Worm (Caenorhabditis elegans) whole organism, L3 larva: Measurements from ENCODE around the gene srx-97.

Experiments
- R02D3.7 ChIP-seq: fragments of 150-350 bp; optimal IDR thresholded peaks from 2 replicates; lab custom pipeline; 2014; ENCODE audit warnings: missing biosample characterization, missing genetic modification characterization
- ZK546.5 ChIP-seq: sonication (generic microtip); optimal IDR thresholded peaks from 2 replicates; lab custom pipeline; 2017; ENCODE audit warnings: missing biosample characterization, missing genetic modification characterization
- aly-2 ChIP-seq: fragments of 150-350 bp; optimal IDR thresholded peaks from 2 replicates; lab custom pipeline; 2014; ENCODE audit warnings: missing biosample characterization, missing genetic modification characterization
- ama-1 ChIP-seq: fragments of 150-350 bp; optimal IDR thresholded peaks from 2 replicates; lab custom pipeline; 2018
- ceh-16 ChIP-seq: sonication (generic microtip); optimal IDR thresholded peaks from 2 replicates; lab custom pipeline; 2017; ENCODE audit warnings: missing biosample characterization, missing genetic modification characterization
- ceh-28 ChIP-seq: fragments of 150-350 bp; optimal IDR thresholded peaks from 2 replicates; lab custom pipeline; 2014; ENCODE audit warnings: missing biosample characterization, missing genetic modification reagents, missing genetic modification characterization
- ceh-82 ChIP-seq: fragments of 150-350 bp; optimal IDR thresholded peaks from 2 replicates; lab custom pipeline; 2014; ENCODE audit warnings: missing biosample characterization, missing genetic modification characterization
- ceh-9 ChIP-seq: sonication (generic microtip); optimal IDR thresholded peaks from 2 replicates; lab custom pipeline; 2018; ENCODE audit warnings: missing biosample characterization, missing genetic modification characterization
- daf-12 ChIP-seq: fragments of 150-350 bp; optimal IDR thresholded peaks from 2 replicates; lab custom pipeline; 2014; ENCODE audit warnings: missing biosample characterization, missing genetic modification reagents, missing genetic modification characterization
- egl-27 ChIP-seq: sonication (generic microtip); optimal IDR thresholded peaks from 4 replicates; lab custom pipeline; 2017; ENCODE audit warnings: missing biosample characterization, missing genetic modification reagents, missing genetic modification characterization
- egl-5 ChIP-seq: fragments of 150-350 bp; optimal IDR thresholded peaks from 2 replicates; lab custom pipeline; 2017; ENCODE audit warnings: missing biosample characterization, missing genetic modification reagents, missing genetic modification characterization, inconsistent platforms
- elt-1 ChIP-seq: fragments of 150-350 bp; optimal IDR thresholded peaks from 2 replicates; lab custom pipeline; 2014; ENCODE audit warnings: missing biosample characterization, missing genetic modification characterization
- elt-2 ChIP-seq: sonication (generic microtip); optimal IDR thresholded peaks from 2 replicates; lab custom pipeline; 2016; ENCODE audit warnings: missing genetic modification reagents, mild to moderate bottlenecking, missing genetic modification characterization, missing compliant biosample characterization
- elt-3 ChIP-seq, 3 experiments: fragments of 150-350 bp in 1 of 3; sonication (generic microtip) in 2 of 3; optimal IDR thresholded peaks; 2 replicates in 2 of 3; 4 replicates in 1 of 3; lab custom pipeline; 2014 to 2017; ENCODE audit warnings: missing biosample characterization in 3 of 3, missing genetic modification characterization in 3 of 3
- eor-1 ChIP-seq, 2 experiments: fragments of 150-350 bp; optimal IDR thresholded peaks; 2 replicates each; lab custom pipeline; 2014 to 2018; ENCODE audit warnings: missing biosample characterization in 2 of 2, missing genetic modification characterization in 2 of 2
- fkh-10 ChIP-seq: sonication (generic microtip); optimal IDR thresholded peaks from 2 replicates; lab custom pipeline; 2017; ENCODE audit warnings: missing biosample characterization, missing genetic modification reagents, missing genetic modification characterization
- fkh-2 ChIP-seq: fragments of 150-350 bp; optimal IDR thresholded peaks from 2 replicates; lab custom pipeline; 2014; ENCODE audit warnings: missing biosample characterization, missing genetic modification reagents, missing genetic modification characterization
- fos-1 ChIP-seq: fragments of 150-350 bp; optimal IDR thresholded peaks from 2 replicates; lab custom pipeline; 2014; ENCODE audit warnings: missing biosample characterization, missing genetic modification characterization
- hmg-11 ChIP-seq: sonication (generic microtip); optimal IDR thresholded peaks from 2 replicates; lab custom pipeline; 2016; ENCODE audit warnings: missing genetic modification characterization, missing compliant biosample characterization
- jun-1 ChIP-seq: fragments of 150-350 bp; optimal IDR thresholded peaks from 2 replicates; lab custom pipeline; 2014; ENCODE audit warnings: missing biosample characterization, missing genetic modification reagents, missing genetic modification characterization
- lin-15B ChIP-seq: fragments of 150-350 bp; optimal IDR thresholded peaks from 2 replicates; lab custom pipeline; 2014; ENCODE audit warnings: missing biosample characterization, missing genetic modification characterization
- lin-39 ChIP-seq: fragments of 150-350 bp; optimal IDR thresholded peaks from 2 replicates; lab custom pipeline; 2018; ENCODE audit warnings: missing biosample characterization, missing genetic modification reagents, missing genetic modification characterization
- lsy-12 ChIP-seq: sonication (generic microtip); optimal IDR thresholded peaks from 2 replicates; lab custom pipeline; 2016; ENCODE audit warnings: mild to moderate bottlenecking, missing genetic modification characterization, missing compliant biosample characterization
- mdl-1 ChIP-seq: fragments of 150-350 bp; optimal IDR thresholded peaks from 2 replicates; lab custom pipeline; 2014; ENCODE audit warnings: missing biosample characterization, missing genetic modification characterization
- mml-1 ChIP-seq: fragments of 150-350 bp; sonication (generic microtip); optimal IDR thresholded peaks from 3 replicates; lab custom pipeline; 2014; ENCODE audit warnings: missing biosample characterization, missing genetic modification characterization
- nfya-1 ChIP-seq: sonication (generic microtip); optimal IDR thresholded peaks from 2 replicates; lab custom pipeline; 2017; ENCODE audit warnings: missing genetic modification characterization, mild to moderate bottlenecking, missing compliant biosample characterization, antibody characterized with exemption, moderate library complexity; ENCODE audit not compliant: insufficient read depth
- nhr-11 ChIP-seq: fragments of 150-350 bp; optimal IDR thresholded peaks from 2 replicates; lab custom pipeline; 2014; ENCODE audit warnings: missing biosample characterization, missing genetic modification characterization
- nhr-12 ChIP-seq: fragments of 150-350 bp; optimal IDR thresholded peaks from 2 replicates; lab custom pipeline; 2014; ENCODE audit warnings: missing biosample characterization, missing genetic modification characterization
- nhr-23 ChIP-seq: fragments of 150-350 bp; optimal IDR thresholded peaks from 2 replicates; lab custom pipeline; 2014; ENCODE audit warnings: missing biosample characterization, missing genetic modification reagents, missing genetic modification characterization
- nhr-237 ChIP-seq: fragments of 150-350 bp; optimal IDR thresholded peaks from 2 replicates; lab custom pipeline; 2014; ENCODE audit warnings: missing biosample characterization, missing genetic modification characterization
- nhr-25 ChIP-seq: sonication (generic microtip); optimal IDR thresholded peaks from 2 replicates; lab custom pipeline; 2017; ENCODE audit warnings: missing biosample characterization, missing genetic modification characterization
- nhr-28 ChIP-seq: fragments of 150-350 bp; optimal IDR thresholded peaks from 2 replicates; lab custom pipeline; 2014; ENCODE audit warnings: missing biosample characterization, missing genetic modification characterization
- nhr-43 ChIP-seq: sonication (generic microtip); optimal IDR thresholded peaks from 2 replicates; lab custom pipeline; 2016; ENCODE audit warnings: mild to moderate bottlenecking, missing genetic modification characterization, missing compliant biosample characterization; ENCODE audit not compliant: poor library complexity, severe bottlenecking
- nhr-67 ChIP-seq: fragments of 150-350 bp; optimal IDR thresholded peaks from 2 replicates; lab custom pipeline; 2014; ENCODE audit warnings: missing biosample characterization, missing genetic modification characterization
- nhr-76 ChIP-seq: fragments of 150-350 bp; sonication (generic microtip); optimal IDR thresholded peaks from 5 replicates; lab custom pipeline; 2014; ENCODE audit warnings: missing biosample characterization, missing genetic modification characterization
- nhr-77 ChIP-seq: fragments of 150-350 bp; optimal IDR thresholded peaks from 2 replicates; lab custom pipeline; 2014; ENCODE audit warnings: missing biosample characterization, missing genetic modification characterization
- pha-4 ChIP-seq: fragments of 150-350 bp; optimal IDR thresholded peaks from 2 replicates; lab custom pipeline; 2014; ENCODE audit warnings: missing biosample characterization, missing genetic modification reagents, missing genetic modification characterization
- pqm-1 ChIP-seq: fragments of 150-350 bp; optimal IDR thresholded peaks from 2 replicates; lab custom pipeline; 2017; ENCODE audit warnings: missing biosample characterization, missing genetic modification characterization, inconsistent platforms
- sea-2 ChIP-seq: fragments of 150-350 bp; sonication (generic microtip); optimal IDR thresholded peaks from 4 replicates; lab custom pipeline; 2014; ENCODE audit warnings: missing biosample characterization, missing genetic modification reagents, missing genetic modification characterization
- skn-1 ChIP-seq: fragments of 150-350 bp; optimal IDR thresholded peaks from 2 replicates; lab custom pipeline; 2014; ENCODE audit warnings: missing biosample characterization, missing genetic modification characterization
- snpc-4 ChIP-seq: fragments of 150-350 bp; optimal IDR thresholded peaks from 2 replicates; lab custom pipeline; 2014; ENCODE audit warnings: missing biosample characterization, missing genetic modification characterization
- tbx-2 ChIP-seq: sonication (generic microtip); optimal IDR thresholded peaks from 2 replicates; lab custom pipeline; 2016; ENCODE audit warnings: mild to moderate bottlenecking, missing genetic modification characterization, missing compliant biosample characterization
- unc-39 ChIP-seq: sonication (generic microtip); optimal IDR thresholded peaks from 4 replicates; lab custom pipeline; 2017; ENCODE audit warnings: missing biosample characterization, missing genetic modification characterization
- unc-62 ChIP-seq: fragments of 150-350 bp; sonication (generic microtip); optimal IDR thresholded peaks from 4 replicates; lab custom pipeline; 2014; ENCODE audit warnings: missing biosample characterization, missing genetic modification reagents, missing genetic modification characterization
- zag-1 ChIP-seq: fragments of 150-350 bp; optimal IDR thresholded peaks from 2 replicates; lab custom pipeline; 2014; ENCODE audit warnings: missing biosample characterization, missing genetic modification characterization
- ztf-11 ChIP-seq: fragments of 150-350 bp; optimal IDR thresholded peaks from 2 replicates; lab custom pipeline; 2014; ENCODE audit warnings: missing biosample characterization, missing genetic modification characterization
- ztf-4 ChIP-seq: fragments of 150-350 bp; optimal IDR thresholded peaks from 2 replicates; lab custom pipeline; 2014; ENCODE audit warnings: missing biosample characterization, missing genetic modification characterization

The srx-97 gene

DNA sequence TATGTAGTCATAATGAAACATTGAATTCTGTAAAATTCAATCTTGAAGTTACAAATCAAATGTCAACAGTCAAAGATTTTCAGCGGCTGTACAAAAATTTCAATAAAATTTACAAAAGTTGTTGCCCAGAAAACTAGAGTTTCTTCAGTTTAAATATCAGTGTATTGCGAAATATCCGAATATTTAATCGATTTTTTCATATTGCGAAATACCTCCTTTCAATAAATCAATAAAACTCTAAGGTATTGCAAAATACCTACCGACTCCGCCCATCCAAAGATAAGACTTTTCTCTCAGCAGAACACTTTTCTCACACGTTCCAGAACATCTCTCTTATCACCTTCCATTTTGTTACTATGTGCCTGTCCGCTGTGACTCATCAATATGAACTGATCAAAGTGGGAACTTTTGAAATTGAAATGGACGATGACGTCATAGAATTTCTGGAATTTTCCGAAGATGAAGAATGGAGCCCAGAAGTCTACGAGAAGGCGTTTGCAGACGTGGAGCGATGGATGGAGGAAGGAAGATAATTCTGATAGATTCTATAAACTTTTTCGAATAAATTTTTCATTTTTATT, 15.4 kb upstream of the srx-97 start:
- TF ChIP-seq elt-2 (tag; lab: Kevin White, UChicago) (peak; percentile 87), nhr-43 (tag; lab: Kevin White, UChicago) (no peak), ceh-28 (tag; lab: Kevin White, UChicago) (peak; percentile 83), pqm-1 (tag; lab: Kevin White, UChicago) (peak; percentile 46), ama-1 (lab: Kevin White, UChicago) (no peak)

DNA sequence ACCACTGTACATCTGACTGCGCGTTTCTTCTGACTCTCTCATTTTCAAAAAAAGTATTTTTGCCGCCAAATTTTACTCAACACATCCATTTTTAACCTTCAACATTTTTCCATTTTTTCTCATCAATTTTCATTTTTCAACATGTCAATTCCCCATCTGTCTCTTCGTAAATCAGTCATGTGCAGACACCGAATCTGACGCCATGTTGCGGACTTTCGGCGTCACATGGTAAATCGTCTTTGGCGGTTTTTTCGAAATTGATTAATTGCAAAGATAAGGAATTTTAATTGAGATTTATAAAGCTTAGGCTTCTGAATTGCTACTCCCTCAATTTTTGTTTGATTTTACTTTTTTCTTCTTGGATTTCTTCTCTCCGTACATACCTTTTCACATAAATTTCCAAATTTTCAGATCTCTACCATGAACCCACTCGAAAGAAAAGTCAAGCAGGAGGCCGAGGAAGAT, 13.6 kb upstream of the srx-97 start, which contains the start of gene F19B10.1:
Gene F19B10.1 (plus strand): TSS at position 415 of the 465 bp plus-strand sequence.
- TF ChIP-seq ceh-28 (tag; lab: Kevin White, UChicago) (no peak), nhr-28 (no peak), nhr-12 (tag; lab: Kevin White, UChicago) (no peak), nhr-23 (tag; lab: Kevin White, UChicago) (peak; percentile 65), lin-39 (tag; lab: Kevin White, UChicago) (peak; percentile 45), ztf-4 (tag; lab: Kevin White, UChicago) (no peak), egl-27 (no peak), mml-1 (no peak), ama-1 (lab: Kevin White, UChicago) (no peak), ceh-9 (no peak), ZK546.5 (tag; lab: Kevin White, UChicago) (no peak), skn-1 (tag; lab: Kevin White, UChicago) (no peak), nhr-11 (tag; lab: Kevin White, UChicago) (no peak), aly-2 (tag; lab: Kevin White, UChicago) (no peak), nhr-77 (no peak), elt-3 (tag; optimal IDR thresholded peaks at IDR 0.05; lab: Kevin White, UChicago) (no peak), unc-39 (tag; lab: Kevin White, UChicago) (no peak), snpc-4 (tag; lab: Kevin White, UChicago) (peak; percentile 62), pha-4 (tag; lab: Kevin White, UChicago) (peak; percentile 81), fkh-2 (tag; lab: Kevin White, UChicago) (no peak), sea-2 (no peak), nhr-237 (tag; lab: Kevin White, UChicago) (no peak), lin-15B (peak; percentile 65), zag-1 (tag; lab: Kevin White, UChicago) (no peak), elt-2 (tag; lab: Kevin White, UChicago) (peak; percentile 70), mdl-1 (tag; lab: Kevin White, UChicago) (no peak), pqm-1 (tag; lab: Kevin White, UChicago) (no peak), daf-12 (tag; lab: Kevin White, UChicago) (no peak), elt-1 (tag; lab: Kevin White, UChicago) (peak; percentile 44), nhr-43 (tag; lab: Kevin White, UChicago) (peak; percentile 50), tbx-2 (tag; lab: Kevin White, UChicago) (no peak), jun-1 (tag; lab: Kevin White, UChicago) (no peak), nhr-67 (tag; lab: Kevin White, UChicago) (no peak), fkh-10 (GFP tag; lab: Kevin White, UChicago) (no peak), nhr-25 (tag; lab: Kevin White, UChicago) (peak; percentile 85), lsy-12 (tag; lab: Kevin White, UChicago) (no peak), hmg-11 (tag; lab: Kevin White, UChicago) (no peak), ceh-16 (no peak), nfya-1 (tag; lab: Kevin White, UChicago) (peak; percentile 81), egl-5 (peak; percentile 34), fos-1 (tag; lab: Kevin White, UChicago) (no peak), ceh-82 (no peak), ztf-11 (tag; lab: Kevin White, UChicago) (no peak), nhr-76 (tag; lab: Kevin White, UChicago) (no peak), R02D3.7 (tag; lab: Kevin White, UChicago) (peak; percentile 74), unc-62 (GFP tag; lab: Kevin White, UChicago) (peak; percentile 63), eor-1 (tag; optimal IDR thresholded peaks at IDR 0.05; lab: Kevin White, UChicago) (no peak)
- TF ChIP-seq, all 47 proteins: peak for 13
